Worm (Caenorhabditis elegans): ENCODE results near the gene ugt-66.

DNA sequence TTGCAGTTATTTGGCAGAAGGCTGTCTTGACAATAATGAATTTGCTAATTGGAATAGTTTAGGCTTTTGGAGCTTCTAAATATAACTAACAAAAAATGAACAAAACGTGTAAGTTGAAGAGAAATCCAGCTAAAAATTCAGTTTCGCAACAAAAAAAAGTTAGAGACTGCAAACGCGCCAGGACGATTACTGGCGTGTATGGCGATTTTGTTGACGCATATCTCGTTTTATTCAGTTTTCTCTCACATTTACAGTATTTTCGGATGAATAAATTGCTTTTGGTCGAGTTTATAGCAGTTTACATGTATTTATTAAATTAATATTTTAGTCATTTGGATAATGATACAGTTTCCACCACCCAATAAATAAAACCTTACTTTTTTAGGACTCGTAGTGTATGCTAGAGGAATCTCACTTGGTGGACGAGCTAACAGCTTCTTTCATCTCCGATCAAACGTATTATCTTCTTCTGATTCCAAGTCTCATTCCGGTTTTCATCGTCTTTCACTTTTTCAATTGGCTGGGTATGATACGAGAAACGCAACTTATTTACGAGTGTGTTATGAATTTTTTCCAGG lies 21.3 kb downstream of the ugt-66 start, which contains the start of the genes abcf-3 and F42A10.5:
- no peak for TF ChIP-seq elt-3 (tag; optimal IDR thresholded peaks at IDR 0.05)
- TF ChIP-seq nfya-1 (tag; optimal IDR thresholded peaks at IDR 0.05; ENCODE audit: insufficient read depth): peak; percentile 77
- peak; percentile 28 for TF ChIP-seq nhr-11 (tag; optimal IDR thresholded peaks at IDR 0.05)
- TF ChIP-seq lin-15B (tag; optimal IDR thresholded peaks at IDR 0.05): peak; percentile 74
